Fruit fly (Drosophila melanogaster) whole organism, wandering third instar larva: ENCODE results near the gene CG11714.

ENCODE experiments used
- Abd-B ChIP-seq: fragments of >200 bp; optimal IDR thresholded peaks from 2 replicates; lab custom pipeline; 2017; ENCODE audit warnings: missing biosample characterization, missing genetic modification characterization
- CG32264 ChIP-seq: fragments of 200-800 bp; sonication (Bioruptor generic); optimal IDR thresholded peaks from 2 replicates; lab custom pipeline; 2016; ENCODE audit warnings: missing biosample characterization, missing genetic modification characterization
- CG9705 ChIP-seq: fragments of 200-800 bp; sonication (Bioruptor generic); optimal IDR thresholded peaks from 2 replicates; lab custom pipeline; 2018; ENCODE audit warnings: missing biosample characterization, mild to moderate bottlenecking, missing genetic modification characterization
- CrebA ChIP-seq: fragments of 200-800 bp; sonication (Bioruptor generic); optimal IDR thresholded peaks from 2 replicates; lab custom pipeline; 2016; ENCODE audit warnings: missing biosample characterization, mild to moderate bottlenecking, missing genetic modification characterization, borderline replicate concordance
- Dfd ChIP-seq: fragments of >200 bp; optimal IDR thresholded peaks from 2 replicates; lab custom pipeline; 2017; ENCODE audit warnings: missing biosample characterization, missing genetic modification characterization
- Dif ChIP-seq: fragments of 200-275, 200-300 bp; sonication (Bioruptor generic); optimal IDR thresholded peaks from 2 replicates; lab custom pipeline; 2018; ENCODE audit warnings: missing biosample characterization, missing genetic modification characterization; ENCODE audit not compliant: partially characterized antibody
- GATAd ChIP-seq: sonication (Bioruptor generic); optimal IDR thresholded peaks from 2 replicates; lab custom pipeline; 2016; ENCODE audit warnings: missing biosample characterization, missing genetic modification characterization
- HLH106 ChIP-seq: fragments of 200-800 bp; optimal IDR thresholded peaks from 3 replicates; lab custom pipeline; 2019; ENCODE audit warnings: missing biosample characterization, mild to moderate bottlenecking, missing genetic modification characterization, moderate library complexity
- Hnf4 ChIP-seq: fragments of 200-800 bp; sonication (Bioruptor generic); optimal IDR thresholded peaks from 2 replicates; lab custom pipeline; 2016; ENCODE audit warnings: missing biosample characterization, mild to moderate bottlenecking, missing genetic modification characterization
- Hr78 ChIP-seq: fragments of >200 bp; optimal IDR thresholded peaks from 2 replicates; lab custom pipeline; 2017; ENCODE audit warnings: missing biosample characterization, missing genetic modification characterization
- Hr83 ChIP-seq: fragments of 200-300 bp; sonication (Bioruptor generic); optimal IDR thresholded peaks from 2 replicates; lab custom pipeline; 2016; ENCODE audit warnings: missing biosample characterization, mild to moderate bottlenecking, missing genetic modification characterization, moderate library complexity; ENCODE audit not compliant: poor library complexity, severe bottlenecking
- Jra ChIP-seq: sonication (Bioruptor generic); optimal IDR thresholded peaks from 2 replicates; lab custom pipeline; 2016; ENCODE audit warnings: missing biosample characterization, missing genetic modification characterization
- Mio ChIP-seq: sonication (Bioruptor generic); optimal IDR thresholded peaks from 2 replicates; lab custom pipeline; 2016; ENCODE audit warnings: missing biosample characterization, missing genetic modification characterization
- Myc ChIP-seq: fragments of >200 bp; optimal IDR thresholded peaks from 2 replicates; lab custom pipeline; 2017
- N ChIP-seq: fragments of >200 bp; optimal IDR thresholded peaks from 2 replicates; lab custom pipeline; 2018; ENCODE audit warnings: missing biosample characterization, missing external identifiers, missing genetic modification characterization
- OdsH ChIP-seq: fragments of 200-800 bp; sonication (Bioruptor generic); optimal IDR thresholded peaks from 2 replicates; lab custom pipeline; 2016; ENCODE audit warnings: missing biosample characterization, mild to moderate bottlenecking, missing genetic modification characterization
- Rel ChIP-seq, 2 experiments: fragments of 200-800 bp; sonication (Bioruptor generic) in 1 of 2; optimal IDR thresholded peaks; 2 replicates in 1 of 2; 3 replicates in 1 of 2; lab custom pipeline; 2016 to 2019; ENCODE audit warnings: mild to moderate bottlenecking in 2 of 2, missing biosample characterization in 2 of 2, missing genetic modification characterization in 2 of 2, moderate library complexity in 1 of 2
- Sp1 ChIP-seq: fragments of 200-800 bp; sonication (Bioruptor generic); optimal IDR thresholded peaks from 3 replicates; lab custom pipeline; 2019; ENCODE audit warnings: missing biosample characterization, mild to moderate bottlenecking, missing genetic modification characterization, moderate library complexity
- Vsx2 ChIP-seq: fragments of 200-300, 225-300 bp; sonication (Bioruptor generic); optimal IDR thresholded peaks from 2 replicates; lab custom pipeline; 2018; ENCODE audit warnings: missing biosample characterization, missing genetic modification characterization; ENCODE audit not compliant: partially characterized antibody
- br ChIP-seq: fragments of 200-800 bp; sonication (Bioruptor generic); optimal IDR thresholded peaks from 2 replicates; lab custom pipeline; 2016; ENCODE audit warnings: missing biosample characterization, missing genetic modification characterization
- brk ChIP-seq: fragments of 200-800 bp; sonication (Bioruptor generic); optimal IDR thresholded peaks from 2 replicates; lab custom pipeline; 2016; ENCODE audit warnings: missing biosample characterization, mild to moderate bottlenecking, missing genetic modification characterization
- dl ChIP-seq, 2 experiments: fragments of 175-275, 200-275 bp in 1 of 2; fragments of 200-275 bp in 1 of 2; sonication (Bioruptor generic); optimal IDR thresholded peaks; lab custom pipeline; 2018; ENCODE audit warnings: mild to moderate bottlenecking in 2 of 2, missing biosample characterization in 2 of 2, missing genetic modification characterization in 2 of 2, moderate library complexity in 2 of 2; ENCODE audit not compliant: partially characterized antibody in 2 of 2, insufficient read depth in 1 of 2
- dmrt93B ChIP-seq: fragments of 200-800 bp; sonication (Bioruptor generic); optimal IDR thresholded peaks from 2 replicates; lab custom pipeline; 2018; ENCODE audit warnings: missing biosample characterization, mild to moderate bottlenecking, missing genetic modification characterization
- dsf ChIP-seq: sonication (Bioruptor generic); optimal IDR thresholded peaks from 2 replicates; lab custom pipeline; 2016; ENCODE audit warnings: missing biosample characterization, missing genetic modification characterization, borderline replicate concordance
- ey ChIP-seq: fragments of 200-800 bp; sonication (Bioruptor generic); optimal IDR thresholded peaks from 2 replicates; lab custom pipeline; 2016; ENCODE audit warnings: missing biosample characterization, missing genetic modification characterization
- foxo ChIP-seq, 2 experiments: fragments of 200-800 bp; sonication (Bioruptor generic); optimal IDR thresholded peaks; 2 replicates in 1 of 2; 3 replicates in 1 of 2; lab custom pipeline; 2016 to 2017; ENCODE audit warnings: missing biosample characterization in 2 of 2, missing genetic modification characterization in 2 of 2
- fru ChIP-seq: fragments of 200-800 bp; sonication (Bioruptor generic); optimal IDR thresholded peaks from 3 replicates; lab custom pipeline; 2016; ENCODE audit warnings: missing biosample characterization, mild to moderate bottlenecking, missing genetic modification characterization
- h ChIP-seq: fragments of 200-800 bp; sonication (Bioruptor generic); optimal IDR thresholded peaks from 3 replicates; lab custom pipeline; 2016; ENCODE audit warnings: missing biosample characterization, mild to moderate bottlenecking, missing genetic modification characterization
- jim ChIP-seq: fragments of 175-275, 200-325 bp; sonication (Bioruptor generic); optimal IDR thresholded peaks from 2 replicates; lab custom pipeline; 2016; ENCODE audit warnings: missing biosample characterization, mild to moderate bottlenecking, missing genetic modification characterization
- lola ChIP-seq: fragments of >200 bp; optimal IDR thresholded peaks from 2 replicates; lab custom pipeline; 2017; ENCODE audit warnings: missing biosample characterization, missing genetic modification characterization
- pan ChIP-seq: fragments of >200 bp; optimal IDR thresholded peaks from 2 replicates; lab custom pipeline; 2017
- psq ChIP-seq: fragments of 200-800 bp; sonication (Bioruptor generic); optimal IDR thresholded peaks from 3 replicates; lab custom pipeline; 2017; ENCODE audit warnings: missing biosample characterization, mild to moderate bottlenecking, missing genetic modification characterization, moderate library complexity
- rgr ChIP-seq: fragments of 200-800 bp; sonication (Bioruptor generic); optimal IDR thresholded peaks from 3 replicates; lab custom pipeline; 2016; ENCODE audit warnings: missing biosample characterization, mild to moderate bottlenecking, missing genetic modification characterization
- sage ChIP-seq: fragments of 200-800 bp; sonication (Bioruptor generic); optimal IDR thresholded peaks from 2 replicates; lab custom pipeline; 2016; ENCODE audit warnings: missing biosample characterization, mild to moderate bottlenecking, missing genetic modification characterization
- sv ChIP-seq: fragments of 200-800 bp; sonication (Bioruptor generic); optimal IDR thresholded peaks from 3 replicates; lab custom pipeline; 2016; ENCODE audit warnings: missing biosample characterization, missing genetic modification characterization
- tai ChIP-seq: sonication (Bioruptor generic); optimal IDR thresholded peaks from 2 replicates; lab custom pipeline; 2016; ENCODE audit warnings: missing biosample characterization, missing genetic modification characterization
- usp ChIP-seq: fragments of >200 bp; optimal IDR thresholded peaks from 2 replicates; lab custom pipeline; 2017; ENCODE audit warnings: missing biosample characterization, missing genetic modification characterization
- woc ChIP-seq: sonication (Bioruptor generic); optimal IDR thresholded peaks from 2 replicates; lab custom pipeline; 2016; ENCODE audit warnings: missing biosample characterization, mild to moderate bottlenecking, missing genetic modification characterization

Gene CG11714

dm6 chr3L:11492457-11492856 is 30.1 kb downstream of the CG11714 start:
- TF ChIP-seq foxo (GFP tag; optimal IDR thresholded peaks at IDR 0.05; lab: Kevin White, UChicago) (no peak), OdsH (GFP tag; lab: Kevin White, UChicago) (no peak), dl (GFP tag; optimal IDR thresholded peaks at IDR 0.05; lab: Kevin White, UChicago; ENCODE audit: insufficient read depth in 1 of 2, partially characterized antibody in 2 of 2) (no peak), Rel (GFP tag; optimal IDR thresholded peaks at IDR 0.05; lab: Kevin White, UChicago) (no peak), Rel (tag; optimal IDR thresholded peaks at IDR 0.05; lab: Kevin White, UChicago) (peak; percentile 11), Vsx2 (GFP tag; lab: Kevin White, UChicago) (peak; percentile 66), br (GFP tag; lab: Kevin White, UChicago) (peak; percentile 40), GATAd (GFP tag; lab: Kevin White, UChicago) (no peak), psq (peak; percentile 8), rgr (GFP tag; lab: Kevin White, UChicago) (peak; percentile 28), HLH106 (tag; lab: Kevin White, UChicago) (no peak)

dm6 chr3L:11491874-11492268 is 30.6 kb downstream of the CG11714 start:
- TF ChIP-seq sage (no peak), tai (GFP tag; lab: Kevin White, UChicago) (no peak), Dif (GFP tag; lab: Kevin White, UChicago) (no peak), woc (GFP tag; lab: Kevin White, UChicago) (no peak), sv (GFP tag; lab: Kevin White, UChicago) (no peak), HLH106 (tag; lab: Kevin White, UChicago) (no peak), Vsx2 (GFP tag; lab: Kevin White, UChicago) (no peak)

- TF ChIP-seq rgr (GFP tag; lab: Kevin White, UChicago) = peak; percentile 94
- peak; percentile 45 for TF ChIP-seq Hr83 (GFP tag; lab: Kevin White, UChicago)
- TF ChIP-seq jim = no peak
- TF ChIP-seq lola = no peak
- peak; percentile 94 for TF ChIP-seq fru
- no peak for TF ChIP-seq Dif (GFP tag; lab: Kevin White, UChicago)
- no peak for TF ChIP-seq dl (GFP tag; optimal IDR thresholded peaks at IDR 0.05; lab: Kevin White, UChicago; ENCODE audit: insufficient read depth in 1 of 2, partially characterized antibody in 2 of 2)
- no peak for TF ChIP-seq Rel (GFP tag; optimal IDR thresholded peaks at IDR 0.05; lab: Kevin White, UChicago)
- TF ChIP-seq Rel (tag; optimal IDR thresholded peaks at IDR 0.05; lab: Kevin White, UChicago) = peak; percentile 73
- no peak for TF ChIP-seq GATAd (GFP tag; lab: Kevin White, UChicago)
- peak; percentile 95 for TF ChIP-seq h (GFP tag; lab: Kevin White, UChicago)
- no peak for TF ChIP-seq usp (GFP tag; lab: Kevin White, UChicago)
- peak; percentile 73 for TF ChIP-seq CG9705
- TF ChIP-seq tai (GFP tag; lab: Kevin White, UChicago) = peak; percentile 78
- no peak for TF ChIP-seq Myc (lab: Kevin White, UChicago)
- peak; percentile 89 for TF ChIP-seq br (GFP tag; lab: Kevin White, UChicago)
- TF ChIP-seq CG32264 (GFP tag; lab: Kevin White, UChicago) = peak; percentile 75
- TF ChIP-seq dsf (GFP tag; lab: Kevin White, UChicago) = no peak
- no peak for TF ChIP-seq Dfd (GFP tag; lab: Kevin White, UChicago)
- TF ChIP-seq Hnf4 (GFP tag; lab: Kevin White, UChicago) = peak; percentile 93
- no peak for TF ChIP-seq sv (GFP tag; lab: Kevin White, UChicago)
- TF ChIP-seq ey (GFP tag; lab: Kevin White, UChicago) = peak; percentile 93
- TF ChIP-seq Sp1 (GFP tag; lab: Kevin White, UChicago) = peak; percentile 85
- peak; percentile 76 for TF ChIP-seq woc (GFP tag; lab: Kevin White, UChicago)
- TF ChIP-seq Jra (GFP tag; lab: Kevin White, UChicago) = peak; percentile 64
- peak in 1 of 2 experiments; percentile 94 for TF ChIP-seq foxo (GFP tag; optimal IDR thresholded peaks at IDR 0.05; lab: Kevin White, UChicago)
- TF ChIP-seq dmrt93B (GFP tag; lab: Kevin White, UChicago) = peak; percentile 71
- TF ChIP-seq CrebA = peak; percentile 18
- TF ChIP-seq Vsx2 (GFP tag; lab: Kevin White, UChicago) = no peak
- no peak for TF ChIP-seq Abd-B (GFP tag; lab: Kevin White, UChicago)
- peak; percentile 92 for TF ChIP-seq OdsH (GFP tag; lab: Kevin White, UChicago)
- peak; percentile 92 for TF ChIP-seq HLH106 (tag; lab: Kevin White, UChicago)
- peak; percentile 80 for TF ChIP-seq psq
- TF ChIP-seq brk = peak; percentile 83
- TF ChIP-seq sage = peak; percentile 38
- no peak for TF ChIP-seq pan (lab: Kevin White, UChicago)
- TF ChIP-seq Hr78 (GFP tag; lab: Kevin White, UChicago) = no peak
- TF ChIP-seq Mio (GFP tag; lab: Kevin White, UChicago) = peak; percentile 13
- no peak for TF ChIP-seq N (GFP tag; lab: Kevin White, UChicago)
Observed at dm6 chr3L:11491222-11491873, 31.2 kb downstream of the CG11714 start.
